Fruit fly (Drosophila melanogaster) whole organism, embryonic: ENCODE data around the gene TotA.

Experiments
- ATbp ChIP-seq: fragments of 200-800 bp; sonication (Bioruptor generic); optimal IDR thresholded peaks from 2 replicates; lab custom pipeline; 2017; ENCODE audit warnings: missing biosample characterization, mild to moderate bottlenecking, missing genetic modification characterization, missing genetic modification reagents
- Atf6 ChIP-seq: fragments of 200-800 bp; sonication (Bioruptor generic); IDR thresholded peaks from 2 replicates; pipeline ENCODE4 v1.3.6; 2022; ENCODE audit warnings: missing biosample characterization, missing genetic modification characterization
- CG10654 ChIP-seq: fragments of 200-800 bp; sonication (Bioruptor generic); optimal IDR thresholded peaks from 2 replicates; lab custom pipeline; 2016; ENCODE audit warnings: missing biosample characterization, missing genetic modification characterization
- CG11504 ChIP-seq: fragments of 200-800 bp; sonication (Bioruptor generic); optimal IDR thresholded peaks from 3 replicates; lab custom pipeline; 2019; ENCODE audit warnings: missing biosample characterization, mild to moderate bottlenecking, missing genetic modification characterization, moderate library complexity
- CG11695 ChIP-seq: fragments of 200-800 bp; sonication (Bioruptor generic); IDR thresholded peaks from 3 replicates; pipeline ENCODE4 v1.3.6; 2022; ENCODE audit warnings: missing biosample characterization, missing genetic modification characterization
- CG13123 ChIP-seq: fragments of 200-800 bp; sonication (Bioruptor generic); optimal IDR thresholded peaks from 2 replicates; lab custom pipeline; 2016; ENCODE audit warnings: missing biosample characterization, missing genetic modification characterization
- CG13296 ChIP-seq: fragments of 200-800 bp; sonication (Bioruptor generic); optimal IDR thresholded peaks from 3 replicates; lab custom pipeline; 2018; ENCODE audit warnings: missing biosample characterization, mild to moderate bottlenecking, missing genetic modification characterization
- CG13894 ChIP-seq: fragments of 200-800 bp; sonication (Bioruptor generic); optimal IDR thresholded peaks from 3 replicates; lab custom pipeline; 2018; ENCODE audit warnings: missing biosample characterization, mild to moderate bottlenecking, missing genetic modification characterization, moderate library complexity
- CG14441 ChIP-seq: fragments of 200-800 bp; sonication (Bioruptor generic); IDR thresholded peaks from 2 replicates; pipeline ENCODE4 v1.3.6; 2022; ENCODE audit warnings: missing biosample characterization, missing genetic modification characterization
- CG15269 ChIP-seq: fragments of 200-800 bp; sonication (Bioruptor generic); optimal IDR thresholded peaks from 2 replicates; lab custom pipeline; 2018; ENCODE audit warnings: missing biosample characterization, mild to moderate bottlenecking, missing genetic modification characterization, moderate library complexity
- CG1603 ChIP-seq: fragments of 200-800 bp; sonication (Bioruptor generic); optimal IDR thresholded peaks from 2 replicates; lab custom pipeline; 2019; ENCODE audit warnings: missing biosample characterization, mild to moderate bottlenecking, missing genetic modification characterization, moderate library complexity
- CG17385 ChIP-seq: fragments of 200-800 bp; sonication (Bioruptor generic); optimal IDR thresholded peaks from 3 replicates; lab custom pipeline; 2018; ENCODE audit warnings: missing biosample characterization, mild to moderate bottlenecking, missing genetic modification characterization
- CG18619 ChIP-seq: fragments of 200-800 bp; sonication (Bioruptor generic); optimal IDR thresholded peaks from 3 replicates; lab custom pipeline; 2017; ENCODE audit warnings: missing biosample characterization, mild to moderate bottlenecking, missing genetic modification characterization
- CG2678 ChIP-seq: fragments of 200-800 bp; sonication (Bioruptor generic); optimal IDR thresholded peaks from 3 replicates; lab custom pipeline; 2019; ENCODE audit warnings: missing biosample characterization, mild to moderate bottlenecking, missing genetic modification characterization, moderate library complexity
- CG32767 ChIP-seq: fragments of 200-800 bp; sonication (Bioruptor generic); IDR thresholded peaks from 2 replicates; pipeline ENCODE4 v1.3.6; 2022; ENCODE audit warnings: missing biosample characterization, missing genetic modification characterization
- CG33213 ChIP-seq: fragments of 200-800 bp; sonication (Bioruptor generic); optimal IDR thresholded peaks from 3 replicates; lab custom pipeline; 2016; ENCODE audit warnings: missing biosample characterization, missing genetic modification characterization
- CG34376 ChIP-seq: fragments of 200-800 bp; sonication (Bioruptor generic); optimal IDR thresholded peaks from 2 replicates; lab custom pipeline; 2018; ENCODE audit warnings: missing biosample characterization, mild to moderate bottlenecking, missing genetic modification characterization
- CG5953 ChIP-seq: fragments of 200-800 bp; sonication (Bioruptor generic); IDR thresholded peaks from 2 replicates; pipeline ENCODE4 v1.3.6; 2022; ENCODE audit warnings: missing biosample characterization, missing genetic modification characterization
- CG6791 ChIP-seq: fragments of 200-800 bp; sonication (Bioruptor generic); IDR thresholded peaks from 3 replicates; pipeline ENCODE4 v1.3.6; 2022; ENCODE audit warnings: missing biosample characterization, missing genetic modification characterization; ENCODE audit not compliant: partially characterized antibody
- CG7839 ChIP-seq: fragments of 200-800 bp; sonication (Bioruptor generic); optimal IDR thresholded peaks from 3 replicates; lab custom pipeline; 2018; ENCODE audit warnings: missing biosample characterization, mild to moderate bottlenecking, missing genetic modification characterization, moderate library complexity
- CG7987 ChIP-seq: fragments of 200-800 bp; sonication (Bioruptor generic); optimal IDR thresholded peaks from 2 replicates; lab custom pipeline; 2018; ENCODE audit warnings: missing biosample characterization, mild to moderate bottlenecking, missing genetic modification characterization, moderate library complexity
- CG8388 ChIP-seq: fragments of 200-800 bp; sonication (Bioruptor generic); optimal IDR thresholded peaks from 2 replicates; lab custom pipeline; 2019; ENCODE audit warnings: missing biosample characterization, mild to moderate bottlenecking, missing genetic modification characterization, moderate library complexity
- CG9932 ChIP-seq: fragments of 200-800 bp; sonication (Bioruptor generic); IDR thresholded peaks from 2 replicates; pipeline ENCODE4 v1.3.6; 2022; ENCODE audit warnings: missing biosample characterization, missing genetic modification characterization
- CrebB ChIP-seq: fragments of 200-800 bp; sonication (Bioruptor generic); optimal IDR thresholded peaks from 3 replicates; lab custom pipeline; 2018; ENCODE audit warnings: missing biosample characterization, mild to moderate bottlenecking, missing genetic modification characterization
- Deaf1 ChIP-seq: fragments of 200-800 bp; optimal IDR thresholded peaks from 3 replicates; lab custom pipeline; 2019; ENCODE audit warnings: missing biosample characterization, mild to moderate bottlenecking, missing genetic modification characterization, moderate library complexity
- E2f1 ChIP-seq: fragments of 200-800 bp; sonication (Bioruptor generic); IDR thresholded peaks from 2 replicates; pipeline ENCODE4 v1.3.6; 2022; ENCODE audit warnings: missing biosample characterization, missing genetic modification characterization
- Ets65A ChIP-seq: fragments of 200-800 bp; sonication (Bioruptor generic); peaks from one replicate; lab custom pipeline; 2016; ENCODE audit warnings: missing biosample characterization, missing genetic modification characterization
- Fer3 ChIP-seq: fragments of 200-800 bp; sonication (Bioruptor generic); optimal IDR thresholded peaks from 2 replicates; lab custom pipeline; 2018; ENCODE audit warnings: missing biosample characterization, mild to moderate bottlenecking, missing genetic modification characterization, moderate library complexity
- GATAe ChIP-seq: fragments of 200-800 bp; sonication (Bioruptor generic); conservative IDR thresholded peaks from 2 replicates; pipeline ENCODE4 v1.3.6; 2022; ENCODE audit warnings: missing biosample characterization, missing genetic modification characterization
- HLH54F ChIP-seq: fragments of 200-800 bp; sonication (Bioruptor generic); optimal IDR thresholded peaks from 3 replicates; lab custom pipeline; 2016; ENCODE audit warnings: missing biosample characterization, missing genetic modification characterization
- Hr51 ChIP-seq, 2 experiments: fragments of 200-800 bp; sonication (Bioruptor generic); optimal IDR thresholded peaks; 2 replicates in 1 of 2; 3 replicates in 1 of 2; lab custom pipeline; 2016 to 2018; ENCODE audit warnings: missing biosample characterization in 2 of 2, missing genetic modification characterization in 2 of 2, mild to moderate bottlenecking in 1 of 2, moderate library complexity in 1 of 2
- MESR4 ChIP-seq: fragments of 200-800 bp; sonication (Bioruptor generic); optimal IDR thresholded peaks from 2 replicates; lab custom pipeline; 2018; ENCODE audit warnings: missing biosample characterization, mild to moderate bottlenecking, missing genetic modification characterization, moderate library complexity
- Max ChIP-seq: fragments of 200-800 bp; sonication (Bioruptor generic); optimal IDR thresholded peaks from 2 replicates; lab custom pipeline; 2016; ENCODE audit warnings: missing biosample characterization, mild to moderate bottlenecking, missing genetic modification characterization
- Meics ChIP-seq: fragments of 200-800 bp; sonication (Bioruptor generic); optimal IDR thresholded peaks from 2 replicates; lab custom pipeline; 2017; ENCODE audit warnings: missing biosample characterization, mild to moderate bottlenecking, missing genetic modification characterization
- Nf-YB ChIP-seq: fragments of 200-800 bp; sonication (Bioruptor generic); optimal IDR thresholded peaks from 3 replicates; lab custom pipeline; 2019; ENCODE audit warnings: missing biosample characterization, mild to moderate bottlenecking, missing genetic modification characterization, moderate library complexity
- Xbp1 ChIP-seq: fragments of 200-800 bp; sonication (Bioruptor generic); optimal IDR thresholded peaks from 3 replicates; lab custom pipeline; 2016; ENCODE audit warnings: missing biosample characterization, mild to moderate bottlenecking, missing genetic modification characterization
- Xrp1 ChIP-seq: fragments of 200-800 bp; sonication (Bioruptor generic); IDR thresholded peaks from 2 replicates; pipeline ENCODE4 v1.3.6; 2022; ENCODE audit warnings: missing biosample characterization, missing genetic modification characterization
- bigmax ChIP-seq: fragments of 200-800 bp; sonication (Bioruptor generic); optimal IDR thresholded peaks from 2 replicates; lab custom pipeline; 2018; ENCODE audit warnings: missing biosample characterization, mild to moderate bottlenecking, missing genetic modification characterization
- crp ChIP-seq, 2 experiments: fragments of 200-800 bp; sonication (Bioruptor generic); optimal IDR thresholded peaks; 2 replicates in 1 of 2; 3 replicates in 1 of 2; lab custom pipeline; 2017; ENCODE audit warnings: missing biosample characterization in 2 of 2, missing genetic modification characterization in 2 of 2, mild to moderate bottlenecking in 1 of 2, moderate library complexity in 1 of 2
- dmrt99B ChIP-seq: fragments of 200-800 bp; sonication (Bioruptor generic); optimal IDR thresholded peaks from 2 replicates; lab custom pipeline; 2018; ENCODE audit warnings: missing biosample characterization, mild to moderate bottlenecking, missing genetic modification characterization, moderate library complexity
- exex ChIP-seq: fragments of 200-800 bp; sonication (Bioruptor generic); optimal IDR thresholded peaks from 4 replicates; lab custom pipeline; 2018; ENCODE audit warnings: missing biosample characterization, mild to moderate bottlenecking, missing genetic modification characterization, moderate library complexity
- fd102C ChIP-seq: fragments of 200-800 bp; sonication (Bioruptor generic); optimal IDR thresholded peaks from 2 replicates; lab custom pipeline; 2018; ENCODE audit warnings: missing biosample characterization, mild to moderate bottlenecking, missing genetic modification characterization, moderate library complexity
- gce ChIP-seq: fragments of 200-800 bp; sonication (Bioruptor generic); IDR thresholded peaks from 3 replicates; pipeline ENCODE4 v1.3.6; 2022; ENCODE audit warnings: missing biosample characterization, missing genetic modification characterization
- lab ChIP-seq: fragments of 200-800 bp; sonication (Bioruptor generic); optimal IDR thresholded peaks from 3 replicates; lab custom pipeline; 2017; ENCODE audit warnings: missing biosample characterization, missing genetic modification characterization, mild to moderate bottlenecking, moderate library complexity, missing genetic modification reagents
- phol ChIP-seq: fragments of 200-800 bp; sonication (Bioruptor generic); optimal IDR thresholded peaks from 3 replicates; lab custom pipeline; 2018; ENCODE audit warnings: missing biosample characterization, mild to moderate bottlenecking, missing genetic modification characterization, moderate library complexity
- pita ChIP-seq: fragments of 200-800 bp; sonication (Bioruptor generic); optimal IDR thresholded peaks from 2 replicates; lab custom pipeline; 2017; ENCODE audit warnings: missing biosample characterization, mild to moderate bottlenecking, missing genetic modification characterization
- row ChIP-seq: fragments of 200-800 bp; sonication (Bioruptor generic); IDR thresholded peaks from 3 replicates; pipeline ENCODE4 v1.3.6; 2022; ENCODE audit warnings: missing biosample characterization, missing genetic modification characterization
- sens ChIP-seq: fragments of 200-800 bp; sonication (Bioruptor generic); peaks from one replicate; lab custom pipeline; 2016; ENCODE audit warnings: missing biosample characterization, missing genetic modification characterization
- sr ChIP-seq: fragments of 200-800 bp; sonication (Bioruptor generic); IDR thresholded peaks from 3 replicates; pipeline ENCODE4 v1.3.6; 2022; ENCODE audit warnings: missing biosample characterization, missing genetic modification characterization
- sug ChIP-seq: fragments of 200-800 bp; optimal IDR thresholded peaks from 2 replicates; lab custom pipeline; 2019; ENCODE audit warnings: missing biosample characterization, mild to moderate bottlenecking, missing genetic modification characterization, moderate library complexity
- twi ChIP-seq: fragments of 200-800 bp; optimal IDR thresholded peaks from 2 replicates; lab custom pipeline; 2019; ENCODE audit warnings: missing biosample characterization, mild to moderate bottlenecking, missing genetic modification characterization, moderate library complexity

The TotA gene

DNA sequence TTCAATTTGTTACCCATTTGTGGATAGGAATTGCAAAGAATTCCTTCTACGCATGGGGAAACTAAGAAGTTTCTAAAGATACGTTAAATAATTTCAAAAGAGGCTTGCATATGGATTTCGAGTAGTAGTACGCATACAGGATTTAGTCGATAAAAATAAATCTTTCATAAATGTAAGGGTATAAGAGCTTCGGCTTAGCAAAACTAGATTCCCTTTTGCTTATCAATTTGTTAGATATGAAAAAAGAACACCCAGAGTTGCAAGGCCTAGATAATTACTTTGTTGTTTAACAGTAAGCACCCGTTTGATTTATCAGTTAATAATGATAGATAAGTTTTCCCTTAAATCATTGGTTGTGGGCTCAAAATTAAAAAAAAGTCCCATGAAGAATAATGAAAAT, 25.3 kb upstream of the TotA start (continued):
- TF ChIP-seq CG34376 (GFP tag; lab: Kevin White, UChicago) = peak; percentile 58
- TF ChIP-seq sug = peak; percentile 27
- peak; percentile 39; the same call in 1 of the 2 replicates for TF ChIP-seq Xrp1 (GFP tag; lab: Robert Waterston, UW)
- TF ChIP-seq CG11695 = 0 out of 3 replicates have a peak, but pooled peaks have one; percentile 42
- peak; percentile 25 for TF ChIP-seq dmrt99B (tag; lab: Kevin White, UChicago)
- no peak for TF ChIP-seq Max
- TF ChIP-seq HLH54F = no peak
- no peak for TF ChIP-seq CG7987 (GFP tag; lab: Kevin White, UChicago)
- TF ChIP-seq gce (GFP tag; lab: Robert Waterston, UW) = no peak
- no peak for TF ChIP-seq CG13894 (tag; lab: Kevin White, UChicago)
- TF ChIP-seq E2f1 (GFP tag; lab: Robert Waterston, UW) = no peak
- no peak for TF ChIP-seq twi (tag; lab: Kevin White, UChicago)
- TF ChIP-seq Fer3 (tag; lab: Kevin White, UChicago) = peak; percentile 37
- TF ChIP-seq CG32767 (GFP tag; lab: Robert Waterston, UW) = no peak
- TF ChIP-seq phol (tag; lab: Kevin White, UChicago) = no peak
- TF ChIP-seq CG8388 (GFP tag; lab: Kevin White, UChicago) = no peak
- peak; percentile 85 for TF ChIP-seq lab (GFP tag; lab: Kevin White, UChicago)
- no peak for TF ChIP-seq CG17385 (GFP tag; lab: Kevin White, UChicago)
- no peak for TF ChIP-seq sr (GFP tag; lab: Robert Waterston, UW)
- no peak for TF ChIP-seq CG6791
- TF ChIP-seq row (GFP tag; lab: Robert Waterston, UW) = peak; percentile 71
- TF ChIP-seq CG14441 (GFP tag; lab: Robert Waterston, UW) = 0 out of 2 replicates have a peak, but pooled peaks have one; percentile 30
- TF ChIP-seq CG9932 (GFP tag; lab: Robert Waterston, UW) = no peak
- peak; percentile 89 for TF ChIP-seq exex (tag; lab: Kevin White, UChicago)
- no peak for TF ChIP-seq Deaf1 (tag; lab: Kevin White, UChicago)
- peak; percentile 40; the same call in 1 of the 2 replicates for TF ChIP-seq GATAe (GFP tag; lab: Robert Waterston, UW)
- peak; percentile 18 for TF ChIP-seq CG13296
- TF ChIP-seq Hr51 (GFP tag; optimal IDR thresholded peaks at IDR 0.05; lab: Kevin White, UChicago) = no peak
- TF ChIP-seq, all 482 proteins: peak for 25

DNA sequence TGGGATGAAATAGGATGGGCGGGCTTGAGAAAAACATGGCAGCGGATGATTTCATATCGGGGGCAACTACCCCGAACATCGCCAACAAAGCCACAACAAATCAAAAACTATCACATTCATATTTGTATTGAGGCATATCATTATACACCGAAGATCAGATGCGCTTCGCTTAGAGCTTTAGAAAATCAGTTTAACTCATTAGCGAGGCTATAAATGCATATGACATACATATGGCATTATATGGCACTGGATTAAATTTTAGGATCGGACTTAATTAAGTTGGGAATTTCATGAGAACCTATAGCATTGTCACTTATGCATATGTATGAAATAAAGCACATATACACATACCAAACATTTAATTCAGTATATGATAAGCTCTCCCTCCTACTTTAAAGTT, 24.5 kb upstream of the TotA start:
- no peak for TF ChIP-seq CG18619 (GFP tag; lab: Kevin White, UChicago)
- TF ChIP-seq Xbp1 (GFP tag; lab: Kevin White, UChicago) = no peak
- TF ChIP-seq CG7839 = peak; percentile 40
- no peak for TF ChIP-seq ATbp
- TF ChIP-seq Ets65A (GFP tag; lab: Kevin White, UChicago) = peak; percentile 21
- TF ChIP-seq Meics = peak; percentile 6
- TF ChIP-seq crp (GFP tag; optimal IDR thresholded peaks at IDR 0.05; lab: Kevin White, UChicago) = no peak
- no peak for TF ChIP-seq fd102C
- no peak for TF ChIP-seq Atf6 (GFP tag; lab: Robert Waterston, UW)
- TF ChIP-seq CG10654 = no peak
- TF ChIP-seq CG11504 (tag; lab: Kevin White, UChicago) = no peak
- peak; percentile 45 for TF ChIP-seq sens (GFP tag; lab: Kevin White, UChicago)
- no peak for TF ChIP-seq pita
- no peak for TF ChIP-seq bigmax
- TF ChIP-seq MESR4 (GFP tag; lab: Kevin White, UChicago) = no peak
- TF ChIP-seq CG2678 = peak; percentile 29
- no peak for TF ChIP-seq CG15269 (tag; lab: Kevin White, UChicago)
- TF ChIP-seq Nf-YB (GFP tag; lab: Kevin White, UChicago) = peak; percentile 64
- TF ChIP-seq CG1603 = peak; percentile 0
- no peak for TF ChIP-seq CrebB
- TF ChIP-seq CG5953 = no peak
- TF ChIP-seq CG13123 (GFP tag; lab: Kevin White, UChicago) = no peak
- no peak for TF ChIP-seq CG33213
